Worm (Caenorhabditis elegans) whole organism, young adult: ENCODE results near the gene npr-13.

Experiments used
- Y79H2A.3 ChIP-seq: fragments of 200-800 bp; sonication (Bioruptor generic); conservative IDR thresholded peaks from 2 replicates; pipeline ENCODE4 v1.3.6; 2022; ENCODE audit warnings: missing genetic modification reagents, missing genetic modification characterization, missing compliant biosample characterization
- ZK185.1 ChIP-seq: sonication (generic microtip); optimal IDR thresholded peaks from 2 replicates; lab custom pipeline; 2016; ENCODE audit warnings: mild to moderate bottlenecking, missing genetic modification characterization, missing compliant biosample characterization; ENCODE audit not compliant: poor library complexity, severe bottlenecking
- ama-1 ChIP-seq, 3 experiments: fragments of 150-350 bp in 1 of 3; sonication (generic microtip) in 2 of 3; optimal IDR thresholded peaks; 2 replicates each; lab custom pipeline; 2014 to 2018; ENCODE audit warnings: missing biosample characterization in 2 of 3, missing genetic modification characterization in 2 of 3, missing genetic modification reagents in 2 of 3
- dox-1 ChIP-seq: fragments of 200-800 bp; sonication (Bioruptor generic); IDR thresholded peaks from 2 replicates; pipeline ENCODE4 v1.3.6; 2022; ENCODE audit warnings: missing genetic modification reagents, missing genetic modification characterization, missing compliant biosample characterization
- hsf-1 ChIP-seq: fragments of 200-800 bp; sonication (Bioruptor generic); IDR thresholded peaks from 2 replicates; pipeline ENCODE4 v1.3.6; 2022; ENCODE audit warnings: missing genetic modification reagents, missing genetic modification characterization, missing compliant biosample characterization
- lsy-27 ChIP-seq: sonication (generic microtip); optimal IDR thresholded peaks from 2 replicates; lab custom pipeline; 2017; ENCODE audit warnings: missing genetic modification characterization, mild to moderate bottlenecking, missing compliant biosample characterization, antibody characterized with exemption, missing genotype, borderline replicate concordance; ENCODE audit not compliant: insufficient read depth
- nhr-90 ChIP-seq: sonication (generic microtip); optimal IDR thresholded peaks from 2 replicates; lab custom pipeline; 2016; ENCODE audit warnings: missing genotype, mild to moderate bottlenecking, missing genetic modification characterization, missing compliant biosample characterization
- ztf-25 ChIP-seq: fragments of 200-800 bp; sonication (Bioruptor generic); IDR thresholded peaks from 2 replicates; pipeline ENCODE4 v1.3.6; 2022; ENCODE audit warnings: missing genetic modification reagents, missing genetic modification characterization, missing compliant biosample characterization
- ztf-3 ChIP-seq: fragments of 200-800 bp; sonication (Bioruptor generic); optimal IDR thresholded peaks from 2 replicates; lab custom pipeline; 2018; ENCODE audit warnings: mild to moderate bottlenecking, missing genetic modification characterization, missing compliant biosample characterization

- TF ChIP-seq ztf-25 (GFP tag; lab: Robert Waterston, UW) (no peak), lsy-27 (no peak), ZK185.1 (tag; lab: Kevin White, UChicago) (no peak), ztf-3 (GFP tag; lab: Kevin White, UChicago) (no peak), Y79H2A.3 (no peak), nhr-90 (peak; percentile 14), ama-1 (optimal IDR thresholded peaks at IDR 0.05; lab: Kevin White, UChicago) (peak; percentile 51), ama-1 (GFP tag; optimal IDR thresholded peaks at IDR 0.05; lab: Kevin White, UChicago) (no peak), hsf-1 (GFP tag; lab: Robert Waterston, UW) (no peak), dox-1 (GFP tag; lab: Robert Waterston, UW) (peak; percentile 30; the same call in 1 of the 2 replicates)
Observed at ce11 chrV:14847291-14847915, 11.0 kb downstream of the npr-13 start, which contains the start of gene ret-1.
